Fruit fly (Drosophila melanogaster): ENCODE results near the gene Marcal1.
A peak's percentile ranks its signal among the peaks of the same experiment; 100 is the strongest.

Gene Marcal1

DNA sequence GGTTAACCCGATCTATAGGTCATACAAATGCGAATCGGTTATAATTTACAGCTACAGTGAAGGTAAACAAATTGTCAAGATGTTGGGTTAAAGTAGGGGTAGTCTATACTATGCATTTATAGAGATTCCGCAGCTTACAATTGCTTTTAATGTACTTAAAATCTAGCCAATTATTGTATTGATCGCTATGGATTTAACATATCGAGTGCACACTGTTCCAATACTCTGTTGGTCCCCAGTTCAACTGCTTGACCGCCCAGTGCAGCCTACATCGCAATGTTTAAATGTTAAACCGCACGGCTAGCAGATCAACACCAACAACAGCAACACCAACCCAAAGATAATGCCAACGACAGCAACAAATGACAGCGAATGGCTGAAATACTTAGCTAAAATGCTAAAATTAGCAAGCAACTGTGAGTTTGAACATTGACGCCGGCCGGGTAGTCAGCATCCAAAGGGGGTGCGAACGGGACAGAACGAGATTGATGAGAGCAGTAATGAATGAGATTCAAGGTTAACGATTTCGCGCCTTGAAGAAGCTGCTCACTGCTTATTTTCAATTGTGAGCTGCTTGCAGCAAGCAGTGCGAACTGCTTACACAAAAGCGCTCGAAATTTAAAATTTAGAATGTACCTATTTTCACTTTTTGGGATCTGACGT lies 45.7 kb downstream of the Marcal1 start (continued):
- no peak for TF ChIP-seq nom (GFP tag; optimal IDR thresholded peaks at IDR 0.05)
- TF ChIP-seq Xrp1 (GFP tag; IDR thresholded peaks at IDR 0.05) = peak; percentile 55
- TF ChIP-seq Adf1 (GFP tag; IDR thresholded peaks at IDR 0.05) = peak; percentile 52; the same call in 1 of the 2 replicates
- TF ChIP-seq sisA (GFP tag; IDR thresholded peaks at IDR 0.05) = peak; percentile 3; the same call in 1 of the 2 replicates
- no peak for TF ChIP-seq D19B (GFP tag; optimal IDR thresholded peaks at IDR 0.05)
- TF ChIP-seq CG11456 (GFP tag; IDR thresholded peaks at IDR 0.05) = peak; percentile 68; the same call in 2 of the 3 replicates
- TF ChIP-seq Taf1 (GFP tag; IDR thresholded peaks at IDR 0.05) = peak; percentile 52
- TF ChIP-seq zen2 (GFP tag; IDR thresholded peaks at IDR 0.05; ENCODE audit: partially characterized antibody) = no peak
- TF ChIP-seq CG32767 (GFP tag; IDR thresholded peaks at IDR 0.05) = no peak
- TF ChIP-seq Blimp-1 (GFP tag; optimal IDR thresholded peaks at IDR 0.05) = peak; percentile 48
- no peak for TF ChIP-seq sima (GFP tag; optimal IDR thresholded peaks at IDR 0.05)
- no peak for TF ChIP-seq fru (optimal IDR thresholded peaks at IDR 0.05)
- no peak for TF ChIP-seq Nf-YA (GFP tag; IDR thresholded peaks at IDR 0.05)
- peak; percentile 92 for TF ChIP-seq CG8478 (optimal IDR thresholded peaks at IDR 0.05)
- peak; percentile 65; the same call in 2 of the 3 replicates for TF ChIP-seq otp (GFP tag; IDR thresholded peaks at IDR 0.05)
- no peak for TF ChIP-seq az2 (GFP tag; optimal IDR thresholded peaks at IDR 0.05)
- peak; percentile 52; the same call in 1 of the 2 replicates for TF ChIP-seq CG5953 (GFP tag; IDR thresholded peaks at IDR 0.05)
- TF ChIP-seq Ptx1 (GFP tag; IDR thresholded peaks at IDR 0.05) = no peak
- no peak for TF ChIP-seq btn (GFP tag; optimal IDR thresholded peaks at IDR 0.05)
- TF ChIP-seq CG11560 (tag; IDR thresholded peaks at IDR 0.05) = no peak
- TF ChIP-seq ERR (GFP tag; optimal IDR thresholded peaks at IDR 0.05) = peak; percentile 49
- TF ChIP-seq CoRest (tag; optimal IDR thresholded peaks at IDR 0.05) = peak; percentile 3
- TF ChIP-seq CG32772 (GFP tag; IDR thresholded peaks at IDR 0.05) = peak; percentile 47; the same call in 1 of the 2 replicates
- TF ChIP-seq E2f2 (GFP tag; IDR thresholded peaks at IDR 0.05) = peak; percentile 94
- TF ChIP-seq ewg (GFP tag; optimal IDR thresholded peaks at IDR 0.05) = no peak
- no peak for TF ChIP-seq CG6765 (GFP tag; optimal IDR thresholded peaks at IDR 0.05)
- TF ChIP-seq tap (tag; optimal IDR thresholded peaks at IDR 0.05) = no peak
- TF ChIP-seq CG8281 (tag; optimal IDR thresholded peaks at IDR 0.05) = peak; percentile 58
- no peak for TF ChIP-seq seq (GFP tag; IDR thresholded peaks at IDR 0.05)
- TF ChIP-seq CG6689 (GFP tag; IDR thresholded peaks at IDR 0.05) = peak; percentile 12; the same call in 1 of the 2 replicates
- TF ChIP-seq CG11085 (GFP tag; IDR thresholded peaks at IDR 0.05) = peak; percentile 51
- peak; percentile 87 for TF ChIP-seq CG42726 (GFP tag; IDR thresholded peaks at IDR 0.05; ENCODE audit: partially characterized antibody)
- TF ChIP-seq CG10366 (GFP tag; IDR thresholded peaks at IDR 0.05) = peak; percentile 34
- no peak for TF ChIP-seq Elba2 (GFP tag; optimal IDR thresholded peaks at IDR 0.05)
- TF ChIP-seq lola (GFP tag; optimal IDR thresholded peaks at IDR 0.05) = peak in 1 of 3 experiments; percentile 55
- no peak for TF ChIP-seq CG12744 (GFP tag; optimal IDR thresholded peaks at IDR 0.05)
- no peak for TF ChIP-seq CG12299 (tag; optimal IDR thresholded peaks at IDR 0.05)
- TF ChIP-seq CG13287 (GFP tag; IDR thresholded peaks at IDR 0.05; ENCODE audit: partially characterized antibody) = peak; percentile 49; the same call in 1 of the 2 replicates
- peak; percentile 38; the same call in 1 of the 2 replicates for TF ChIP-seq Gsc (GFP tag; IDR thresholded peaks at IDR 0.05)
- no peak for TF ChIP-seq CG16815 (GFP tag; optimal IDR thresholded peaks at IDR 0.05)
- peak; percentile 2 for TF ChIP-seq nmo (GFP tag; optimal IDR thresholded peaks at IDR 0.05)
- TF ChIP-seq CG34376 (GFP tag; optimal IDR thresholded peaks at IDR 0.05) = no peak
- TF ChIP-seq gfzf (GFP tag; optimal IDR thresholded peaks at IDR 0.05) = no peak
- TF ChIP-seq CTCF (GFP tag; optimal IDR thresholded peaks at IDR 0.05) = peak; percentile 33
- TF ChIP-seq CG10543 (GFP tag; optimal IDR thresholded peaks at IDR 0.05) = peak; percentile 64
- peak; percentile 50 for TF ChIP-seq CG32532 (GFP tag; IDR thresholded peaks at IDR 0.05)
- 0 out of 2 replicates have a peak, but pooled peaks have one; percentile 41 for TF ChIP-seq nerfin-2 (GFP tag; IDR thresholded peaks at IDR 0.05; ENCODE audit: partially characterized antibody)
- peak; percentile 15; the same call in 1 of the 2 replicates for TF ChIP-seq CG31224 (GFP tag; IDR thresholded peaks at IDR 0.05)
- TF ChIP-seq CG13775 (GFP tag; optimal IDR thresholded peaks at IDR 0.05) = no peak
- no peak for TF ChIP-seq CG9437 (GFP tag; optimal IDR thresholded peaks at IDR 0.05)
- peak; percentile 52 for TF ChIP-seq CG14014 (GFP tag; IDR thresholded peaks at IDR 0.05)

Measured in whole organism, embryonic.